Worm (Caenorhabditis elegans) whole organism, midembryonic: ENCODE results near the gene dmd-10.

Experiments
- T22C8.4 ChIP-seq: fragments of 200-800 bp; sonication (Bioruptor generic); IDR thresholded peaks from 2 replicates; pipeline ENCODE4 v1.3.6; 2022; ENCODE audit warnings: missing genetic modification characterization, missing compliant biosample characterization
- cog-1 ChIP-seq: sonication (generic microtip); optimal IDR thresholded peaks from 2 replicates; lab custom pipeline; 2016; ENCODE audit warnings: missing genetic modification characterization, missing compliant biosample characterization
- flt-1 ChIP-seq: fragments of 200-800 bp; sonication (Bioruptor generic); IDR thresholded peaks from 2 replicates; pipeline ENCODE4 v1.3.6; 2022; ENCODE audit warnings: missing genetic modification characterization, missing compliant biosample characterization
- klf-2 ChIP-seq: fragments of 200-800 bp; sonication (Bioruptor generic); conservative IDR thresholded peaks from 2 replicates; pipeline ENCODE4 v1.3.6; 2022; ENCODE audit warnings: missing genetic modification reagents, missing genetic modification characterization, missing compliant biosample characterization
- med-1 ChIP-seq: sonication (generic microtip); optimal IDR thresholded peaks from 2 replicates; lab custom pipeline; 2017; ENCODE audit warnings: missing genetic modification characterization, mild to moderate bottlenecking, missing compliant biosample characterization, antibody characterized with exemption, missing genetic modification reagents; ENCODE audit not compliant: insufficient read depth
- ref-1 ChIP-seq: fragments of 200-800 bp; sonication (Bioruptor generic); conservative IDR thresholded peaks from 2 replicates; pipeline ENCODE4 v1.3.6; 2022; ENCODE audit warnings: missing genetic modification reagents, missing genetic modification characterization, missing compliant biosample characterization
- tab-1 ChIP-seq: fragments of 200-800 bp; sonication (Bioruptor generic); IDR thresholded peaks from 2 replicates; pipeline ENCODE4 v1.3.6; 2022; ENCODE audit warnings: missing genetic modification characterization, missing compliant biosample characterization
- ztf-23 ChIP-seq: fragments of 200-800 bp; sonication (Bioruptor generic); IDR thresholded peaks from 2 replicates; pipeline ENCODE4 v1.3.6; 2022; ENCODE audit warnings: missing genetic modification reagents, missing genetic modification characterization, missing compliant biosample characterization
- ztf-29 ChIP-seq: fragments of 200-800 bp; sonication (Bioruptor generic); IDR thresholded peaks from 2 replicates; pipeline ENCODE4 v1.3.6; 2022; ENCODE audit warnings: missing genetic modification reagents, missing genetic modification characterization, missing compliant biosample characterization

dmd-10 gene

ce11 chrV:13193488-13194042 is 42.8 kb downstream of the dmd-10 start, which contains the start of gene sun-1:
TSS of gene sun-1 (minus strand) at chrV:13193538.
- TF ChIP-seq ref-1 (GFP tag; lab: Robert Waterston, UW) (no peak), ztf-29 (no peak), cog-1 (no peak), T22C8.4 (GFP tag; lab: Robert Waterston, UW) (no peak), ztf-23 (GFP tag; lab: Robert Waterston, UW) (no peak), flt-1 (GFP tag; lab: Robert Waterston, UW) (no peak), tab-1 (no peak), klf-2 (GFP tag; lab: Robert Waterston, UW) (no peak), med-1 (no peak)

ce11 chrV:13185384-13185783 is 51.0 kb downstream of the dmd-10 start, which contains the start of gene sri-6:
TSS of gene sri-6 (plus strand) at chrV:13185684.
- TF ChIP-seq ztf-29 (no peak), med-1 (no peak), cog-1 (no peak), ref-1 (GFP tag; lab: Robert Waterston, UW) (no peak), klf-2 (GFP tag; lab: Robert Waterston, UW) (no peak), flt-1 (GFP tag; lab: Robert Waterston, UW) (no peak), T22C8.4 (GFP tag; lab: Robert Waterston, UW) (no peak), tab-1 (no peak), ztf-23 (GFP tag; lab: Robert Waterston, UW) (no peak)

DNA sequence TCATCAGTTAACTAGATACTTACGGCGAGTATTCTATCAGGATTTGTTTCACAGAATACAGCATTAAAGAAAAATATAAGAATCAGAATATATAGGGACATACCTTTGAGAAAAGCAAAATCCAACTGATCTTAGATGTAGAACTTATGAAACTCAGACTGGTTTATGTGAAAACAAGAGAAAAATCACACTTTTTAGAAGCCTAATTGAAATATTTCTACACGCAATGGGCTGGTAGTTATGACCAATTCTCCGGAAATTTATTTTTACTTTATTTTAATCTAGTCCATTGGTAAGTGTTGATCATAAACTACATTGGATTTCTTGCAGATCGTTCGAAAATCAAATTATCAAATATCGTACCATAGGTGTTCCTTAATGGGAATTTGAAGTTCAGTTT is 52.3 kb downstream of the dmd-10 start, which contains the start of gene T09E8.4:
T09E8.4 (minus strand) TSS at position 101 of the 400 bp plus-strand sequence.
- TF ChIP-seq tab-1, result no peak
- TF ChIP-seq T22C8.4 (GFP tag; lab: Robert Waterston, UW), result no peak
- TF ChIP-seq cog-1, result no peak
- no peak for TF ChIP-seq ztf-29

- TF ChIP-seq cog-1 (no peak), flt-1 (GFP tag; lab: Robert Waterston, UW) (no peak), ztf-29 (no peak), klf-2 (GFP tag; lab: Robert Waterston, UW) (no peak), ztf-23 (GFP tag; lab: Robert Waterston, UW) (no peak), med-1 (no peak), T22C8.4 (GFP tag; lab: Robert Waterston, UW) (no peak), ref-1 (GFP tag; lab: Robert Waterston, UW) (no peak), tab-1 (no peak)
Observed at ce11 chrV:13181450-13181849, 55.0 kb downstream of the dmd-10 start.

- no peak for TF ChIP-seq med-1
- no peak for TF ChIP-seq T22C8.4 (GFP tag; lab: Robert Waterston, UW)
- no peak for TF ChIP-seq flt-1 (GFP tag; lab: Robert Waterston, UW)
- TF ChIP-seq ref-1 (GFP tag; lab: Robert Waterston, UW), result no peak
- no peak for TF ChIP-seq ztf-23 (GFP tag; lab: Robert Waterston, UW)
- TF ChIP-seq tab-1, result no peak
- TF ChIP-seq ztf-29, result no peak
- TF ChIP-seq cog-1, result no peak
Observed at ce11 chrV:13179986-13180591, 56.3 kb downstream of the dmd-10 start, which contains the start of gene cni-1. TSS of gene cni-1 (plus strand) at chrV:13180330.

- no peak for TF ChIP-seq klf-2 (GFP tag; lab: Robert Waterston, UW)
- no peak for TF ChIP-seq ztf-23 (GFP tag; lab: Robert Waterston, UW)
- no peak for TF ChIP-seq cog-1
- no peak for TF ChIP-seq med-1
- no peak for TF ChIP-seq tab-1
- no peak for TF ChIP-seq T22C8.4 (GFP tag; lab: Robert Waterston, UW)
- TF ChIP-seq flt-1 (GFP tag; lab: Robert Waterston, UW), result no peak
- no peak for TF ChIP-seq ztf-29
- no peak for TF ChIP-seq ref-1 (GFP tag; lab: Robert Waterston, UW)
Observed at ce11 chrV:13176814-13177213, 59.6 kb downstream of the dmd-10 start.

DNA sequence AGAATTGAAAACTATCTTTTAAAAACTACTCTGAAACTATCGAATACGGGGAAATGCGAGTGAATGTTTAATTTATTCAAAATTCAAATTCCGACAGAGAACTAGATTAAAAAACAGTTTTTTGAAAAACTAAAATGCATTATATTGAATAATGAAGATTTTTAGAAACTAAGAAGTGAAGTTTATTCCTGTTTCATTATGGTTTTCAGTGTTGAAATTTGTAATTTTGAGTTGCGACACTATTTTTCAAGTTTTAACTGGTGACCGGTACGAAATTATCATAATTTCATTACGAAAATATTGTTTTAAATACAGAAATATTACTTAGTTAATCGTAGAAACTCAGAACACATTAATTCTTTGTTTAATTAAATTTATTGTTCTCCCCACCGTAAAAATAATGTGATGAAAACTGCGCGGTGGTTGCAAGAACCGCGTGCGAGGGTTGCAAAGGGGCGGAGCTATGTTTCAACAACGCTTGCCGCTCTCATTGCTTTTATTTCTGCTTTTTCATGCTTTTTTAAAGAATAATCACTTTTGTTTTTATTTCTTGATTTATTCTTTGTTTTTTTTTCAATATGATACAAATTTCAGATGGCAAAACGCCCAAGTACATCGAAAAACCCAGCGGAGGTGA is 60.2 kb downstream of the dmd-10 start, which contains the start of gene him-17:
him-17 (plus strand) TSS at position 595 of the 637 bp plus-strand sequence.
- peak; percentile 61 for TF ChIP-seq med-1
- peak; percentile 68; the same call in 1 of the 2 replicates for TF ChIP-seq klf-2 (GFP tag; lab: Robert Waterston, UW)
- TF ChIP-seq ztf-23 (GFP tag; lab: Robert Waterston, UW), result peak; percentile 72; the same call in 1 of the 2 replicates
- peak; percentile 50 for TF ChIP-seq cog-1
- TF ChIP-seq flt-1 (GFP tag; lab: Robert Waterston, UW), result peak; percentile 70; the same call in 1 of the 2 replicates
- TF ChIP-seq T22C8.4 (GFP tag; lab: Robert Waterston, UW), result no peak

ce11 chrV:13173718-13174117 is 62.7 kb downstream of the dmd-10 start:
- TF ChIP-seq ztf-23 (GFP tag; lab: Robert Waterston, UW) (no peak), T22C8.4 (GFP tag; lab: Robert Waterston, UW) (no peak), tab-1 (no peak), ref-1 (GFP tag; lab: Robert Waterston, UW) (no peak), ztf-29 (no peak), flt-1 (GFP tag; lab: Robert Waterston, UW) (no peak), cog-1 (no peak), klf-2 (GFP tag; lab: Robert Waterston, UW) (no peak), med-1 (no peak)
